Worm (Caenorhabditis elegans): ENCODE results near the gene tpk-1.
A peak's percentile ranks its signal among the peaks of the same experiment; 100 is the strongest.

Gene tpk-1

ce11 chrIII:8937571-8937970 is 25.6 kb downstream of the tpk-1 start (continued):
- peak; percentile 68 for TF ChIP-seq fkh-8 (tag; optimal IDR thresholded peaks at IDR 0.05)
- TF ChIP-seq nhr-71 (tag; optimal IDR thresholded peaks at IDR 0.05), result peak; percentile 83
- TF ChIP-seq nhr-237 (tag; optimal IDR thresholded peaks at IDR 0.05), result peak; percentile 18
- TF ChIP-seq elt-2 (tag; optimal IDR thresholded peaks at IDR 0.05), result peak; percentile 50
- peak; percentile 35 for TF ChIP-seq isw-1 (GFP tag; IDR thresholded peaks at IDR 0.05)
- no peak for TF ChIP-seq aha-1 (tag; optimal IDR thresholded peaks at IDR 0.05)
- TF ChIP-seq fkh-4 (tag; optimal IDR thresholded peaks at IDR 0.05; ENCODE audit: borderline replicate concordance), result no peak
- TF ChIP-seq lir-3 (tag; optimal IDR thresholded peaks at IDR 0.05; ENCODE audit: poor library complexity), result peak; percentile 49
- TF ChIP-seq ceh-8 (GFP tag; optimal IDR thresholded peaks at IDR 0.05), result peak; percentile 9
- TF ChIP-seq vab-15 (tag; optimal IDR thresholded peaks at IDR 0.05), result no peak
- TF ChIP-seq dpl-1 (GFP tag; optimal IDR thresholded peaks at IDR 0.05), result peak; percentile 38 to 68 (median 60)
- no peak for TF ChIP-seq tlp-1 (tag; optimal IDR thresholded peaks at IDR 0.05)
- peak; percentile 83 for TF ChIP-seq mep-1 (tag; optimal IDR thresholded peaks at IDR 0.05)
- TF ChIP-seq jun-1 (tag; optimal IDR thresholded peaks at IDR 0.05), result peak; percentile 36
- TF ChIP-seq rnt-1 (tag; optimal IDR thresholded peaks at IDR 0.05), result peak; percentile 86
- no peak for TF ChIP-seq unc-30 (tag; optimal IDR thresholded peaks at IDR 0.05)
- TF ChIP-seq F16B12.6 (tag; optimal IDR thresholded peaks at IDR 0.05), result peak; percentile 38
- peak; percentile 12 for TF ChIP-seq blmp-1 (tag; optimal IDR thresholded peaks at IDR 0.05)
- TF ChIP-seq sox-4 (tag; optimal IDR thresholded peaks at IDR 0.05), result peak; percentile 34
- peak; percentile 65 for TF ChIP-seq nhr-90 (tag; optimal IDR thresholded peaks at IDR 0.05; ENCODE audit: poor library complexity)
- peak in 1 of 2 experiments; percentile 82 for TF ChIP-seq mdl-1 (tag; optimal IDR thresholded peaks at IDR 0.05)
- peak; percentile 76 for TF ChIP-seq nhr-19 (GFP tag; conservative IDR thresholded peaks at IDR 0.05)
- peak; percentile 27 for TF ChIP-seq aly-2 (tag; optimal IDR thresholded peaks at IDR 0.05)
- peak; percentile 61 for TF ChIP-seq unc-86 (tag; optimal IDR thresholded peaks at IDR 0.05)
- no peak for TF ChIP-seq nhr-76 (tag; optimal IDR thresholded peaks at IDR 0.05)
- no peak for TF ChIP-seq C34B4.2 (tag; optimal IDR thresholded peaks at IDR 0.05)
- TF ChIP-seq xbp-1 (tag; optimal IDR thresholded peaks at IDR 0.05), result peak; percentile 73

DNA sequence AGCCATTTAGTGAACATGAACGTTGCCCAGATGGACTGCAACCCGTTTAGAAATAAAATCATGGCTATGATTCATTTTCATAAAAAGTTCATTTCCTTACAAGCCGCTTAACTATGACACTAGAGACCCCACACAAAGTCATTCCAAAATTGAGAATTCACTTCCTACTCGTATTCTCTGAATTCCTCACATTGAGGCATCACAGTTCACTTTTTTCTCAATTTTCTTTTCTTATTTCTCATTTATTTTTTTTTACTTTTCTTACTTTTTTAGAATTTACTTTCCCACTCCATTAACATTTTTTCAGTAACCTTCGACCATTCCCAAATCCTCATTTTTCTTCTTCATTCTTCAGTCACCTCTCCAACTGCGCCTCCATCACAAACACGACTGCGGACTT is 32.4 kb downstream of the tpk-1 start, which contains the start of gene dhrr-1:
TSS of gene dhrr-1 (plus strand) at position 301 of the 400 bp plus-strand sequence.
- TF ChIP-seq dpl-1 (GFP tag; optimal IDR thresholded peaks at IDR 0.05), result no peak
- no peak for TF ChIP-seq vab-15 (tag; optimal IDR thresholded peaks at IDR 0.05)
- no peak for TF ChIP-seq aha-1 (tag; optimal IDR thresholded peaks at IDR 0.05)
- TF ChIP-seq nhr-11 (tag; optimal IDR thresholded peaks at IDR 0.05), result no peak
- TF ChIP-seq lsy-2 (tag; optimal IDR thresholded peaks at IDR 0.05), result no peak
- TF ChIP-seq efl-1 (optimal IDR thresholded peaks at IDR 0.05), result no peak
- TF ChIP-seq efl-1 (GFP tag; optimal IDR thresholded peaks at IDR 0.05 in 1 of 2), result peak in 1 of 2 experiments; percentile 84
- TF ChIP-seq ztf-11 (tag; optimal IDR thresholded peaks at IDR 0.05), result no peak
- TF ChIP-seq C16A3.4 (tag; optimal IDR thresholded peaks at IDR 0.05), result no peak
- no peak for TF ChIP-seq lin-13 (GFP tag; optimal IDR thresholded peaks at IDR 0.05)

DNA sequence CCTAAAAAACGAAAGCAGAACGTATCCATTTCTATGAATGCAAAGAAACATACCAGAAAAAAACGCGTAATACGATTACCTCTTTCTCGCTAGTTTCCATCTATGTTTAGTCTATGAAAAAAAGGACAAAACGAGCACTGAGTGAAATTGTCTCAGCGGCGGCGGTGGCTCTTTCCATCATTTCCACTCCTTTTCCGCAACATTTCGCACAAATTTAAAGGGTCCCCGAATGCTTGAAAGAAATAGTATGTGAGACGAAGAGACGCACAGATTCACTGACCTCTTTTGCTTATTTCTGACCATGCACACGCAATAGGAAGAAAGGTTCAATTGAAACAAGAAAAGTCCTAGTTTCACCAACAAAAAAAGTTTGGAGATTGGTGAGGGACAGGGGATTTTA is 34.3 kb downstream of the tpk-1 start:
- TF ChIP-seq lin-14 (GFP tag; optimal IDR thresholded peaks at IDR 0.05) (peak; percentile 62), fkh-10 (GFP tag; optimal IDR thresholded peaks at IDR 0.05) (peak; percentile 49), unc-30 (tag; optimal IDR thresholded peaks at IDR 0.05) (no peak)

- peak; percentile 38 for TF ChIP-seq lin-14 (GFP tag; optimal IDR thresholded peaks at IDR 0.05)
- TF ChIP-seq mdl-1 (tag; optimal IDR thresholded peaks at IDR 0.05), result no peak
- TF ChIP-seq fkh-10 (GFP tag; optimal IDR thresholded peaks at IDR 0.05), result peak; percentile 51
- TF ChIP-seq ceh-88 (GFP tag; IDR thresholded peaks at IDR 0.05), result no peak
Measured at ce11 chrIII:8949147-8949546, 37.2 kb downstream of the tpk-1 start.

Data from whole organism, L1 larva.